Fruit fly (Drosophila melanogaster) whole organism, pupa: ENCODE measurements around the gene CrebA.

Source experiments
- CG10348 ChIP-seq: fragments of 200-800 bp; sonication (Bioruptor generic); IDR thresholded peaks from 2 replicates; pipeline ENCODE4 v1.3.6; 2022; ENCODE audit warnings: missing biosample characterization, missing genetic modification characterization
- CG12605 ChIP-seq: fragments of 200-800 bp; sonication (Bioruptor generic); IDR thresholded peaks from 2 replicates; pipeline ENCODE4 v1.3.6; 2022; ENCODE audit warnings: missing biosample characterization, missing genetic modification characterization
- CG13204 ChIP-seq: fragments of 200-800 bp; sonication (Bioruptor generic); optimal IDR thresholded peaks from 2 replicates; lab custom pipeline; 2018; ENCODE audit warnings: missing biosample characterization, mild to moderate bottlenecking, missing genetic modification characterization, moderate library complexity
- CG14655 ChIP-seq: fragments of 200-800 bp; sonication (Bioruptor generic); optimal IDR thresholded peaks from 3 replicates; lab custom pipeline; 2017; ENCODE audit warnings: mild to moderate bottlenecking, missing biosample characterization, missing genetic modification reagents, missing genetic modification characterization
- CG15710 ChIP-seq: fragments of 200-800 bp; sonication (Bioruptor generic); optimal IDR thresholded peaks from 2 replicates; lab custom pipeline; 2018; ENCODE audit warnings: missing biosample characterization, mild to moderate bottlenecking, missing genetic modification characterization, moderate library complexity
- CG17806 ChIP-seq: fragments of 200-800 bp; sonication (Bioruptor generic); optimal IDR thresholded peaks from 2 replicates; lab custom pipeline; 2018; ENCODE audit warnings: missing biosample characterization, mild to moderate bottlenecking, missing genetic modification characterization, moderate library complexity
- CG32121 ChIP-seq: fragments of 200-800 bp; sonication (Bioruptor generic); IDR thresholded peaks from 2 replicates; pipeline ENCODE4 v1.3.6; 2022; ENCODE audit warnings: missing biosample characterization, missing genetic modification characterization
- CG34367 ChIP-seq: fragments of 200-800 bp; sonication (Bioruptor generic); optimal IDR thresholded peaks from 2 replicates; lab custom pipeline; 2018; ENCODE audit warnings: missing biosample characterization, mild to moderate bottlenecking, missing genetic modification characterization
- CG4496 ChIP-seq: fragments of 200-800 bp; sonication (Bioruptor generic); IDR thresholded peaks from 3 replicates; pipeline ENCODE4 v1.3.6; 2022; ENCODE audit warnings: missing biosample characterization, missing genetic modification characterization
- CG8159 ChIP-seq: fragments of 200-800 bp; sonication (Bioruptor generic); optimal IDR thresholded peaks from 3 replicates; lab custom pipeline; 2018; ENCODE audit warnings: missing biosample characterization, mild to moderate bottlenecking, missing genetic modification characterization, moderate library complexity
- CG8301 ChIP-seq: fragments of 200-800 bp; sonication (Bioruptor generic); optimal IDR thresholded peaks from 2 replicates; lab custom pipeline; 2018; ENCODE audit warnings: missing biosample characterization, mild to moderate bottlenecking, missing genetic modification characterization
- CG9948 ChIP-seq: fragments of 200-800 bp; sonication (Bioruptor generic); optimal IDR thresholded peaks from 2 replicates; lab custom pipeline; 2018; ENCODE audit warnings: missing biosample characterization, mild to moderate bottlenecking, missing genetic modification characterization, moderate library complexity
- D1 ChIP-seq: fragments of 200-800 bp; sonication (Bioruptor generic); optimal IDR thresholded peaks from 2 replicates; lab custom pipeline; 2018; ENCODE audit warnings: missing biosample characterization, mild to moderate bottlenecking, missing genetic modification characterization, moderate library complexity
- EcR ChIP-seq: fragments of 200-800 bp; sonication (Bioruptor generic); optimal IDR thresholded peaks from 3 replicates; lab custom pipeline; 2019; ENCODE audit warnings: missing biosample characterization, missing genetic modification characterization, mild to moderate bottlenecking, moderate library complexity, missing genetic modification reagents
- Ets98B ChIP-seq: fragments of 200-800 bp; sonication (Bioruptor generic); IDR thresholded peaks from 2 replicates; pipeline ENCODE4 v1.3.6; 2022; ENCODE audit warnings: missing biosample characterization, missing genetic modification characterization
- Pif1A ChIP-seq: fragments of 200-800 bp; sonication (Bioruptor generic); optimal IDR thresholded peaks from 3 replicates; lab custom pipeline; 2016; ENCODE audit warnings: missing biosample characterization, missing genetic modification characterization
- Pif1B ChIP-seq: fragments of 200-800 bp; sonication (Bioruptor generic); optimal IDR thresholded peaks from 3 replicates; lab custom pipeline; 2016; ENCODE audit warnings: missing biosample characterization, missing genetic modification characterization
- Snoo ChIP-seq: fragments of 200-800 bp; sonication (Bioruptor generic); optimal IDR thresholded peaks from 3 replicates; lab custom pipeline; 2017; ENCODE audit warnings: missing biosample characterization, mild to moderate bottlenecking, missing genetic modification characterization, inconsistent platforms
- fd96Ca ChIP-seq: fragments of 200-800 bp; sonication (Bioruptor generic); IDR thresholded peaks from 3 replicates; pipeline ENCODE4 v1.3.6; 2022; ENCODE audit warnings: missing biosample characterization, missing genetic modification characterization
- gl ChIP-seq: fragments of 200-800 bp; sonication (Bioruptor generic); optimal IDR thresholded peaks from 2 replicates; lab custom pipeline; 2018; ENCODE audit warnings: missing biosample characterization, mild to moderate bottlenecking, missing genetic modification characterization
- rn ChIP-seq: fragments of 200-800 bp; sonication (Bioruptor generic); IDR thresholded peaks from 2 replicates; pipeline ENCODE4 v1.3.6; 2022; ENCODE audit warnings: missing biosample characterization, missing genetic modification characterization

The CrebA gene

dm6 chr3L:15511688-15512250 lies 23.4 kb upstream of the CrebA start:
- TF ChIP-seq CG34367 (tag; lab: Kevin White, UChicago) (no peak), CG10348 (GFP tag; lab: Robert Waterston, UW) (no peak), Ets98B (GFP tag; lab: Robert Waterston, UW) (no peak), CG14655 (no peak), D1 (tag; lab: Kevin White, UChicago) (no peak), Pif1B (peak; percentile 32), rn (GFP tag; lab: Robert Waterston, UW) (no peak), fd96Ca (GFP tag; lab: Robert Waterston, UW) (no peak), CG8159 (tag; lab: Kevin White, UChicago) (no peak), CG15710 (peak; percentile 2), CG9948 (no peak), CG4496 (GFP tag; lab: Robert Waterston, UW) (no peak), CG13204 (GFP tag; lab: Kevin White, UChicago) (no peak), Snoo (tag; lab: Kevin White, UChicago) (no peak), CG12605 (no peak), CG17806 (tag; lab: Kevin White, UChicago) (no peak), CG8301 (no peak), EcR (GFP tag; lab: Kevin White, UChicago) (peak; percentile 68), CG32121 (GFP tag; lab: Robert Waterston, UW) (no peak), Pif1A (GFP tag; lab: Kevin White, UChicago) (no peak), gl (tag; lab: Kevin White, UChicago) (no peak)

DNA sequence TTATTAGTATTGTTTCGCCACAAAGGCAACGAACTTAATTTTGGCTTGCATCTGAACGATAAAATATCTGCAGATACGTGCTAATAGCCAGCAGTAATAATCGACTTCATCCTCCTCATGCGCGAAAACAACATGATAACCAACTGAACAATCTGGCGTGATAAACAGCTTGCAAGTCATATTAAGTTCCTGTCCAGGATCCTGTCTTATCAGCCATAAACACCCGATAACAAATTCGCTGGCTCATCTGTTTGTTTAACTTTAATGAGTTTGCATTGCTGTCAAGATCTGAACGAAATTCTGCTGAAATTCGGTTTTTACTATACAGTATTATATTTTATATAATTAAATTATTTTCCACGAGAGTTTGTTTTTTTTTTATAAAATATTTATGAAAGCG lies 21.9 kb upstream of the CrebA start:
- TF ChIP-seq fd96Ca (GFP tag; lab: Robert Waterston, UW), result no peak

dm6 chr3L:15513726-15514125 lies 21.5 kb upstream of the CrebA start:
- TF ChIP-seq Pif1B (no peak), fd96Ca (GFP tag; lab: Robert Waterston, UW) (no peak), CG4496 (GFP tag; lab: Robert Waterston, UW) (no peak), CG15710 (no peak), CG9948 (no peak), CG34367 (tag; lab: Kevin White, UChicago) (no peak), CG14655 (no peak), EcR (GFP tag; lab: Kevin White, UChicago) (no peak)

- TF ChIP-seq D1 (tag; lab: Kevin White, UChicago), result no peak
- TF ChIP-seq EcR (GFP tag; lab: Kevin White, UChicago), result peak; percentile 83
- peak; percentile 60 for TF ChIP-seq CG12605
- TF ChIP-seq CG32121 (GFP tag; lab: Robert Waterston, UW), result peak; percentile 43; the same call in 1 of the 2 replicates
- no peak for TF ChIP-seq rn (GFP tag; lab: Robert Waterston, UW)
- no peak for TF ChIP-seq CG4496 (GFP tag; lab: Robert Waterston, UW)
These were observed 20.8 kb upstream of the CrebA start for dm6 chr3L:15514405-15514804.

DNA sequence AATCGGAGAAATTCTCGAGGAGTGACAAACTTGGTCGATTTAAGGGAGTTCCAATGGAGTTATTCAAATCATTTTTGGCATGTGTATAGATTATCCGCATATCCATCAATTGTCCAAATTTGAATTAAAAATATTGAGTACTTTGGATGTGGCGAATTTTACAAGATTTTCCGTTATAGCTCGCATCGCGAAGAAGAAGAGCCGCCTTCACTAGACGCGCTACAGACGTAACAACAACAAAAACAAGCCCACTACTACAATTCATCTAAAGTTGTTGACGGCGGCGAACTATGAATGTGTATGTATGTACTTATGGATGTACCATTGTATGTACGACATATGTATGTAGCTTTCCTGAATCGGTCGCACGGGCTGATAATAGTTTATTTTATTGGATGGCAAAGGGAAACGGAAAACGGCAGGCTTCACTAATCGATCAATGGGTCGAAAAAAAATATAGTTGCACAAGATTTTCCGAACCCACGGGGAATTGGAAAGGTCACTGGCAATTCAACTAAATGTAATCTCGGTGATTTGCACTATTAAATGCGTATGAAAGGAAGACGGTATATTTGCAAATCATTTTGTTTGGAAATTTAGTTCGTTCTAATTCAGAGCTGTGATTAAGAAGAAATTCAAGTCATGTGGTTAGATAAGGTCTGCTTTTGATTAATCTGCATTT lies 20.2 kb upstream of the CrebA start:
- no peak for TF ChIP-seq CG8159 (tag; lab: Kevin White, UChicago)
- TF ChIP-seq CG10348 (GFP tag; lab: Robert Waterston, UW), result no peak
- no peak for TF ChIP-seq Pif1B
- no peak for TF ChIP-seq D1 (tag; lab: Kevin White, UChicago)
- TF ChIP-seq Pif1A (GFP tag; lab: Kevin White, UChicago), result no peak
- no peak for TF ChIP-seq Ets98B (GFP tag; lab: Robert Waterston, UW)
- TF ChIP-seq CG32121 (GFP tag; lab: Robert Waterston, UW), result 0 out of 2 replicates have a peak, but pooled peaks have one; percentile 8
- no peak for TF ChIP-seq rn (GFP tag; lab: Robert Waterston, UW)

DNA sequence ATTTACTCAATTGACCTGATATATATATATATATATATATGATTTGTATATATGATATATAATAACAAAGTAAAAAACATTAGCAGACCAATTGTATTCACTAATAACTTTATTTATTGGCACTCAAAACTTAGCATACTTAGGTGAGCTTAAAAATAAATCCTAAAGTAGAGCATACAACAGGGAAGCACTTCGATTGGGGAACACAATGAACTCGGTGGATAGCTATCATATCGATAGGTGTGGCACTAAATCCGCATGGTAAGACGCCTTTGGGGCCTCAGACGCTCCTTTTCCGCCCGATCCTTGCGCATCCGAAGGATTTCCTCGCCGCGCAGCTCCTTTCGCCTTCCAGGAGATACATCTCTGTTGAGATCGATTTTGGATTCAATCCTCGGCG lies 18.8 kb upstream of the CrebA start:
- TF ChIP-seq gl (tag; lab: Kevin White, UChicago) (no peak), EcR (GFP tag; lab: Kevin White, UChicago) (peak; percentile 53), Ets98B (GFP tag; lab: Robert Waterston, UW) (no peak), rn (GFP tag; lab: Robert Waterston, UW) (no peak)

- TF ChIP-seq CG14655 (no peak), CG15710 (no peak), CG17806 (tag; lab: Kevin White, UChicago) (no peak), CG4496 (GFP tag; lab: Robert Waterston, UW) (no peak)
These were observed 18.2 kb upstream of the CrebA start, which contains the start of gene CG13454 for dm6 chr3L:15516956-15517355. Gene CG13454, minus strand, starts transcription at chr3L:15517056.
